Worm (Caenorhabditis elegans) whole organism, L3 larva: ENCODE data around the gene rsa-2.

Experiments used
- ZK546.5 ChIP-seq: sonication (generic microtip); optimal IDR thresholded peaks from 2 replicates; lab custom pipeline; 2017; ENCODE audit warnings: missing biosample characterization, missing genetic modification characterization
- aly-2 ChIP-seq: fragments of 150-350 bp; optimal IDR thresholded peaks from 2 replicates; lab custom pipeline; 2014; ENCODE audit warnings: missing biosample characterization, missing genetic modification characterization
- ceh-28 ChIP-seq: fragments of 150-350 bp; optimal IDR thresholded peaks from 2 replicates; lab custom pipeline; 2014; ENCODE audit warnings: missing biosample characterization, missing genetic modification reagents, missing genetic modification characterization
- ceh-82 ChIP-seq: fragments of 150-350 bp; optimal IDR thresholded peaks from 2 replicates; lab custom pipeline; 2014; ENCODE audit warnings: missing biosample characterization, missing genetic modification characterization
- ceh-9 ChIP-seq: sonication (generic microtip); optimal IDR thresholded peaks from 2 replicates; lab custom pipeline; 2018; ENCODE audit warnings: missing biosample characterization, missing genetic modification characterization
- elt-1 ChIP-seq: fragments of 150-350 bp; optimal IDR thresholded peaks from 2 replicates; lab custom pipeline; 2014; ENCODE audit warnings: missing biosample characterization, missing genetic modification characterization
- elt-2 ChIP-seq: sonication (generic microtip); optimal IDR thresholded peaks from 2 replicates; lab custom pipeline; 2016; ENCODE audit warnings: missing genetic modification reagents, mild to moderate bottlenecking, missing genetic modification characterization, missing compliant biosample characterization
- elt-3 ChIP-seq, 3 experiments: fragments of 150-350 bp in 1 of 3; sonication (generic microtip) in 2 of 3; optimal IDR thresholded peaks; 2 replicates in 2 of 3; 4 replicates in 1 of 3; lab custom pipeline; 2014 to 2017; ENCODE audit warnings: missing biosample characterization in 3 of 3, missing genetic modification characterization in 3 of 3
- fkh-10 ChIP-seq: sonication (generic microtip); optimal IDR thresholded peaks from 2 replicates; lab custom pipeline; 2017; ENCODE audit warnings: missing biosample characterization, missing genetic modification reagents, missing genetic modification characterization
- fkh-2 ChIP-seq: fragments of 150-350 bp; optimal IDR thresholded peaks from 2 replicates; lab custom pipeline; 2014; ENCODE audit warnings: missing biosample characterization, missing genetic modification reagents, missing genetic modification characterization
- jun-1 ChIP-seq: fragments of 150-350 bp; optimal IDR thresholded peaks from 2 replicates; lab custom pipeline; 2014; ENCODE audit warnings: missing biosample characterization, missing genetic modification reagents, missing genetic modification characterization
- lin-15B ChIP-seq: fragments of 150-350 bp; optimal IDR thresholded peaks from 2 replicates; lab custom pipeline; 2014; ENCODE audit warnings: missing biosample characterization, missing genetic modification characterization
- mdl-1 ChIP-seq: fragments of 150-350 bp; optimal IDR thresholded peaks from 2 replicates; lab custom pipeline; 2014; ENCODE audit warnings: missing biosample characterization, missing genetic modification characterization
- mml-1 ChIP-seq: fragments of 150-350 bp; sonication (generic microtip); optimal IDR thresholded peaks from 3 replicates; lab custom pipeline; 2014; ENCODE audit warnings: missing biosample characterization, missing genetic modification characterization
- nfya-1 ChIP-seq: sonication (generic microtip); optimal IDR thresholded peaks from 2 replicates; lab custom pipeline; 2017; ENCODE audit warnings: missing genetic modification characterization, mild to moderate bottlenecking, missing compliant biosample characterization, antibody characterized with exemption, moderate library complexity; ENCODE audit not compliant: insufficient read depth
- nhr-11 ChIP-seq: fragments of 150-350 bp; optimal IDR thresholded peaks from 2 replicates; lab custom pipeline; 2014; ENCODE audit warnings: missing biosample characterization, missing genetic modification characterization
- nhr-23 ChIP-seq: fragments of 150-350 bp; optimal IDR thresholded peaks from 2 replicates; lab custom pipeline; 2014; ENCODE audit warnings: missing biosample characterization, missing genetic modification reagents, missing genetic modification characterization
- nhr-237 ChIP-seq: fragments of 150-350 bp; optimal IDR thresholded peaks from 2 replicates; lab custom pipeline; 2014; ENCODE audit warnings: missing biosample characterization, missing genetic modification characterization
- nhr-25 ChIP-seq: sonication (generic microtip); optimal IDR thresholded peaks from 2 replicates; lab custom pipeline; 2017; ENCODE audit warnings: missing biosample characterization, missing genetic modification characterization
- nhr-43 ChIP-seq: sonication (generic microtip); optimal IDR thresholded peaks from 2 replicates; lab custom pipeline; 2016; ENCODE audit warnings: mild to moderate bottlenecking, missing genetic modification characterization, missing compliant biosample characterization; ENCODE audit not compliant: poor library complexity, severe bottlenecking
- nhr-77 ChIP-seq: fragments of 150-350 bp; optimal IDR thresholded peaks from 2 replicates; lab custom pipeline; 2014; ENCODE audit warnings: missing biosample characterization, missing genetic modification characterization
- pha-4 ChIP-seq: fragments of 150-350 bp; optimal IDR thresholded peaks from 2 replicates; lab custom pipeline; 2014; ENCODE audit warnings: missing biosample characterization, missing genetic modification reagents, missing genetic modification characterization
- skn-1 ChIP-seq: fragments of 150-350 bp; optimal IDR thresholded peaks from 2 replicates; lab custom pipeline; 2014; ENCODE audit warnings: missing biosample characterization, missing genetic modification characterization
- snpc-4 ChIP-seq: fragments of 150-350 bp; optimal IDR thresholded peaks from 2 replicates; lab custom pipeline; 2014; ENCODE audit warnings: missing biosample characterization, missing genetic modification characterization
- tbx-2 ChIP-seq: sonication (generic microtip); optimal IDR thresholded peaks from 2 replicates; lab custom pipeline; 2016; ENCODE audit warnings: mild to moderate bottlenecking, missing genetic modification characterization, missing compliant biosample characterization
- unc-39 ChIP-seq: sonication (generic microtip); optimal IDR thresholded peaks from 4 replicates; lab custom pipeline; 2017; ENCODE audit warnings: missing biosample characterization, missing genetic modification characterization
- zag-1 ChIP-seq: fragments of 150-350 bp; optimal IDR thresholded peaks from 2 replicates; lab custom pipeline; 2014; ENCODE audit warnings: missing biosample characterization, missing genetic modification characterization
- ztf-11 ChIP-seq: fragments of 150-350 bp; optimal IDR thresholded peaks from 2 replicates; lab custom pipeline; 2014; ENCODE audit warnings: missing biosample characterization, missing genetic modification characterization

rsa-2 gene

ce11 chrIII:11113845-11114244 lies 50.6 kb downstream of the rsa-2 start:
- TF ChIP-seq mml-1 (tag; lab: Kevin White, UChicago) = no peak
- TF ChIP-seq aly-2 (tag; lab: Kevin White, UChicago) = no peak
- TF ChIP-seq elt-3 (tag; optimal IDR thresholded peaks at IDR 0.05; lab: Kevin White, UChicago) = no peak
- TF ChIP-seq ceh-28 (tag; lab: Kevin White, UChicago) = no peak
- TF ChIP-seq jun-1 = no peak
- no peak for TF ChIP-seq skn-1 (tag; lab: Kevin White, UChicago)
- TF ChIP-seq pha-4 (tag; lab: Kevin White, UChicago) = no peak
- TF ChIP-seq nhr-11 = no peak
- no peak for TF ChIP-seq ZK546.5
- no peak for TF ChIP-seq ceh-82 (tag; lab: Kevin White, UChicago)
- no peak for TF ChIP-seq zag-1
- no peak for TF ChIP-seq elt-1 (tag; lab: Kevin White, UChicago)
- no peak for TF ChIP-seq mdl-1 (tag; lab: Kevin White, UChicago)
- no peak for TF ChIP-seq nfya-1 (tag; lab: Kevin White, UChicago)
- no peak for TF ChIP-seq fkh-10 (GFP tag; lab: Kevin White, UChicago)
- TF ChIP-seq nhr-23 (tag; lab: Kevin White, UChicago) = no peak
- TF ChIP-seq nhr-77 (tag; lab: Kevin White, UChicago) = no peak
- no peak for TF ChIP-seq lin-15B (tag; lab: Kevin White, UChicago)
- TF ChIP-seq nhr-43 (tag; lab: Kevin White, UChicago) = no peak
- no peak for TF ChIP-seq unc-39 (tag; lab: Kevin White, UChicago)
- TF ChIP-seq, all 47 proteins: peak for 0

ce11 chrIII:11115956-11116355 lies 52.7 kb downstream of the rsa-2 start:
- no peak for TF ChIP-seq elt-2 (tag; lab: Kevin White, UChicago)
- TF ChIP-seq jun-1 = no peak
- no peak for TF ChIP-seq ztf-11 (tag; lab: Kevin White, UChicago)
- no peak for TF ChIP-seq ceh-9
- no peak for TF ChIP-seq snpc-4 (tag; lab: Kevin White, UChicago)
- no peak for TF ChIP-seq nhr-23 (tag; lab: Kevin White, UChicago)
- TF ChIP-seq mdl-1 (tag; lab: Kevin White, UChicago) = no peak
- no peak for TF ChIP-seq nhr-25 (tag; lab: Kevin White, UChicago)
- no peak for TF ChIP-seq nhr-237 (tag; lab: Kevin White, UChicago)
- TF ChIP-seq mml-1 (tag; lab: Kevin White, UChicago) = no peak
- TF ChIP-seq tbx-2 (tag; lab: Kevin White, UChicago) = no peak
- no peak for TF ChIP-seq fkh-2 (tag; lab: Kevin White, UChicago)

ce11 chrIII:11118107-11118506 lies 54.8 kb downstream of the rsa-2 start:
- TF ChIP-seq snpc-4 (tag; lab: Kevin White, UChicago) = peak; percentile 2
